Worm (Caenorhabditis elegans) whole organism, L3 larva: ENCODE results near the gene K10D6.4.

Experiments used
- elt-3 ChIP-seq, 3 experiments: fragments of 150-350 bp in 1 of 3; sonication (generic microtip) in 2 of 3; optimal IDR thresholded peaks; 2 replicates in 2 of 3; 4 replicates in 1 of 3; lab custom pipeline; 2014 to 2017; ENCODE audit warnings: missing biosample characterization in 3 of 3, missing genetic modification characterization in 3 of 3
- fos-1 ChIP-seq: fragments of 150-350 bp; optimal IDR thresholded peaks from 2 replicates; lab custom pipeline; 2014; ENCODE audit warnings: missing biosample characterization, missing genetic modification characterization
- nhr-12 ChIP-seq: fragments of 150-350 bp; optimal IDR thresholded peaks from 2 replicates; lab custom pipeline; 2014; ENCODE audit warnings: missing biosample characterization, missing genetic modification characterization
- nhr-237 ChIP-seq: fragments of 150-350 bp; optimal IDR thresholded peaks from 2 replicates; lab custom pipeline; 2014; ENCODE audit warnings: missing biosample characterization, missing genetic modification characterization
- nhr-43 ChIP-seq: sonication (generic microtip); optimal IDR thresholded peaks from 2 replicates; lab custom pipeline; 2016; ENCODE audit warnings: mild to moderate bottlenecking, missing genetic modification characterization, missing compliant biosample characterization; ENCODE audit not compliant: poor library complexity, severe bottlenecking
- nhr-76 ChIP-seq: fragments of 150-350 bp; sonication (generic microtip); optimal IDR thresholded peaks from 5 replicates; lab custom pipeline; 2014; ENCODE audit warnings: missing biosample characterization, missing genetic modification characterization
- pha-4 ChIP-seq: fragments of 150-350 bp; optimal IDR thresholded peaks from 2 replicates; lab custom pipeline; 2014; ENCODE audit warnings: missing biosample characterization, missing genetic modification reagents, missing genetic modification characterization
- snpc-4 ChIP-seq: fragments of 150-350 bp; optimal IDR thresholded peaks from 2 replicates; lab custom pipeline; 2014; ENCODE audit warnings: missing biosample characterization, missing genetic modification characterization

DNA sequence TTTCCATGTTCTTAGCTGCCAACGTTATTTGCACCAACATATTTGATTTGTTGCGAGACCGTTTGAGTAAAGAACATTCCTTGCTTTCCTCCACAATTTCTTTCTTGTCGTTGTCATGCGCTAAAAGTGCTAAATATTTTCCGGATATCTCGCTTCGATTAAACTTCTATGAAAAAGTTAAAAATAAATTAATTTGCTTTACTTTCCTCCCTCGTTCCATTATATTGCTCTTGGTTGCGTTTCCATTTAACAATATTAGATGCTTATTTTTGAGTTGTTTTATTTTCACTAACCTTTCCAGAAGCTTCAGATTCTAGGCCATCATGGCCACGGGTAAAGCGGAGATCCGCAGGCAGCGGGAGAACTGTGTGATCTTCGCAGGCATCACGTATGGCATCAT lies 39.9 kb downstream of the K10D6.4 start, which contains the start of gene pgap-1:
- TF ChIP-seq pha-4 (tag; lab: Kevin White, UChicago) (no peak), fos-1 (no peak), nhr-76 (no peak), nhr-237 (tag; lab: Kevin White, UChicago) (no peak), elt-3 (tag; optimal IDR thresholded peaks at IDR 0.05; lab: Kevin White, UChicago) (no peak), snpc-4 (tag; lab: Kevin White, UChicago) (no peak), nhr-12 (tag; lab: Kevin White, UChicago) (no peak), nhr-43 (tag; lab: Kevin White, UChicago) (no peak)
